Worm (Caenorhabditis elegans): Measurements from ENCODE around the gene C33A12.3.
A peak's percentile ranks its signal among the peaks of the same experiment; 100 is the strongest.

Gene C33A12.3

ce11 chrIV:9516831-9517230 lies 4.0 kb upstream of the C33A12.3 start, which contains the start of gene C33A12.19:
Gene C33A12.19 (plus strand): TSS chrIV:9516999.
- TF ChIP-seq fax-1 (tag; optimal IDR thresholded peaks at IDR 0.05) (no peak), rnt-1 (tag; optimal IDR thresholded peaks at IDR 0.05) (no peak), Y22D7AL.16 (tag; optimal IDR thresholded peaks at IDR 0.05) (no peak), fkh-10 (GFP tag; optimal IDR thresholded peaks at IDR 0.05) (no peak)

ce11 chrIV:9514132-9514531 lies 1.3 kb upstream of the C33A12.3 start:
- TF ChIP-seq nfya-1 (tag; optimal IDR thresholded peaks at IDR 0.05) (no peak), ceh-9 (tag; optimal IDR thresholded peaks at IDR 0.05) (no peak), C08G9.2 (tag; optimal IDR thresholded peaks at IDR 0.05) (no peak), rnt-1 (tag; optimal IDR thresholded peaks at IDR 0.05) (no peak), F13H6.1 (tag; optimal IDR thresholded peaks at IDR 0.05) (no peak), tbx-7 (tag; optimal IDR thresholded peaks at IDR 0.05) (no peak), ceh-22 (tag; optimal IDR thresholded peaks at IDR 0.05) (no peak), ttx-3 (tag; optimal IDR thresholded peaks at IDR 0.05) (no peak), ceh-48 (tag; optimal IDR thresholded peaks at IDR 0.05) (no peak)

- TF ChIP-seq F13H6.1 (tag; optimal IDR thresholded peaks at IDR 0.05), result no peak
- peak; percentile 76 for TF ChIP-seq hlh-30 (tag; optimal IDR thresholded peaks at IDR 0.05; ENCODE audit: insufficient read depth)
- peak; percentile 15 for TF ChIP-seq rnt-1 (tag; optimal IDR thresholded peaks at IDR 0.05)
- TF ChIP-seq ahr-1 (tag; optimal IDR thresholded peaks at IDR 0.05), result no peak
These were observed 567 bp upstream of the C33A12.3 start for ce11 chrIV:9513360-9513777.

- TF ChIP-seq ceh-24 (tag; optimal IDR thresholded peaks at IDR 0.05), result no peak
- no peak for TF ChIP-seq ceh-9 (tag; optimal IDR thresholded peaks at IDR 0.05)
- no peak for TF ChIP-seq gmeb-2 (tag; optimal IDR thresholded peaks at IDR 0.05)
- no peak for TF ChIP-seq fkh-6 (tag; optimal IDR thresholded peaks at IDR 0.05)
- TF ChIP-seq pat-9 (tag; optimal IDR thresholded peaks at IDR 0.05), result no peak
- TF ChIP-seq hlh-15 (tag; optimal IDR thresholded peaks at IDR 0.05), result no peak
- TF ChIP-seq ceh-2 (tag; optimal IDR thresholded peaks at IDR 0.05), result no peak
- TF ChIP-seq ceh-6 (GFP tag; optimal IDR thresholded peaks at IDR 0.05), result no peak
- no peak for TF ChIP-seq fax-1 (tag; optimal IDR thresholded peaks at IDR 0.05)
- no peak for TF ChIP-seq ceh-45 (GFP tag; IDR thresholded peaks at IDR 0.05)
- TF ChIP-seq sox-2 (GFP tag; IDR thresholded peaks at IDR 0.05), result no peak
- TF ChIP-seq ref-2 (tag; optimal IDR thresholded peaks at IDR 0.05), result no peak
- TF ChIP-seq ama-1 (optimal IDR thresholded peaks at IDR 0.05), result no peak
- no peak for TF ChIP-seq ceh-34 (tag; optimal IDR thresholded peaks at IDR 0.05)
- TF ChIP-seq pha-2 (tag; optimal IDR thresholded peaks at IDR 0.05), result no peak
- no peak for TF ChIP-seq Y22D7AL.16 (tag; optimal IDR thresholded peaks at IDR 0.05)
- no peak for TF ChIP-seq syd-9 (tag; optimal IDR thresholded peaks at IDR 0.05)
- TF ChIP-seq C38D4.7 (GFP tag; optimal IDR thresholded peaks at IDR 0.05), result no peak
- TF ChIP-seq pha-4 (tag; optimal IDR thresholded peaks at IDR 0.05), result no peak
- TF ChIP-seq fkh-10 (GFP tag; optimal IDR thresholded peaks at IDR 0.05), result no peak
These were observed 1.2 kb downstream of the C33A12.3 start for ce11 chrIV:9511640-9512039.

- TF ChIP-seq ceh-18 (tag; optimal IDR thresholded peaks at IDR 0.05) (no peak), hlh-8 (tag; optimal IDR thresholded peaks at IDR 0.05) (no peak), ttx-3 (tag; optimal IDR thresholded peaks at IDR 0.05) (no peak), ets-4 (tag; optimal IDR thresholded peaks at IDR 0.05) (no peak), ceh-9 (tag; optimal IDR thresholded peaks at IDR 0.05) (no peak), pha-2 (tag; optimal IDR thresholded peaks at IDR 0.05) (no peak), nfya-1 (tag; optimal IDR thresholded peaks at IDR 0.05) (peak; percentile 69), C38D4.7 (GFP tag; optimal IDR thresholded peaks at IDR 0.05) (no peak), fkh-10 (GFP tag; optimal IDR thresholded peaks at IDR 0.05) (no peak), hlh-15 (tag; optimal IDR thresholded peaks at IDR 0.05) (no peak), ama-1 (optimal IDR thresholded peaks at IDR 0.05) (peak; percentile 67), ref-2 (tag; optimal IDR thresholded peaks at IDR 0.05) (no peak), sox-2 (GFP tag; IDR thresholded peaks at IDR 0.05) (no peak), unc-55 (GFP tag; optimal IDR thresholded peaks at IDR 0.05) (peak; percentile 27), Y22D7AL.16 (tag; optimal IDR thresholded peaks at IDR 0.05) (no peak), ceh-14 (tag; optimal IDR thresholded peaks at IDR 0.05) (no peak), odd-2 (tag; optimal IDR thresholded peaks at IDR 0.05) (no peak), fax-1 (tag; optimal IDR thresholded peaks at IDR 0.05) (no peak), pros-1 (tag; optimal IDR thresholded peaks at IDR 0.05) (peak; percentile 77), syd-9 (tag; optimal IDR thresholded peaks at IDR 0.05) (no peak), tbx-7 (tag; optimal IDR thresholded peaks at IDR 0.05) (no peak), hlh-6 (tag; optimal IDR thresholded peaks at IDR 0.05) (no peak), tbx-2 (tag; optimal IDR thresholded peaks at IDR 0.05) (no peak), F13H6.1 (tag; optimal IDR thresholded peaks at IDR 0.05) (no peak), K02D7.2 (tag; optimal IDR thresholded peaks at IDR 0.05) (no peak), sdc-2 (tag; optimal IDR thresholded peaks at IDR 0.05) (peak; percentile 7), fkh-6 (tag; optimal IDR thresholded peaks at IDR 0.05) (no peak), unc-3 (GFP tag; conservative IDR thresholded peaks at IDR 0.05) (no peak), unc-3 (tag; optimal IDR thresholded peaks at IDR 0.05) (no peak)
These were observed 1.6 kb downstream of the C33A12.3 start for ce11 chrIV:9511221-9511638.

All from whole organism, late embryonic.